Fruit fly (Drosophila melanogaster) Kc167 (cell line): Measurements from ENCODE around the gene Yip1d1.

Source experiments
- Myc ChIP-seq: fragments of >200 bp; optimal IDR thresholded peaks from 2 replicates; lab custom pipeline; 2017; ENCODE audit warnings: missing external identifiers
- Sin3A ChIP-seq: fragments of >200 bp; optimal IDR thresholded peaks from 2 replicates; lab custom pipeline; 2018; ENCODE audit warnings: missing external identifiers

dm6 chr2L:13028923-13029322, 28.5 kb upstream of the Yip1d1 start:
- no peak for TF ChIP-seq Sin3A (lab: Kevin White, UChicago)
- TF ChIP-seq Myc (lab: Kevin White, UChicago): no peak
